Fruit fly (Drosophila melanogaster) whole organism, embryonic: ENCODE results near the gene CG14054.

Experiments used
- ATbp ChIP-seq: fragments of 200-800 bp; sonication (Bioruptor generic); optimal IDR thresholded peaks from 2 replicates; lab custom pipeline; 2017; ENCODE audit warnings: missing biosample characterization, mild to moderate bottlenecking, missing genetic modification characterization, missing genetic modification reagents
- Awh ChIP-seq: fragments of 200-800 bp; sonication (Bioruptor generic); IDR thresholded peaks from 2 replicates; pipeline ENCODE4, ENCODE4 v1.3.6; 2022; ENCODE audit warnings: missing biosample characterization, missing genetic modification characterization
- CG10267 ChIP-seq: fragments of 200-800 bp; sonication (Bioruptor generic); optimal IDR thresholded peaks from 2 replicates; lab custom pipeline; 2018; ENCODE audit warnings: missing biosample characterization, mild to moderate bottlenecking, missing genetic modification characterization, moderate library complexity
- CG14441 ChIP-seq: fragments of 200-800 bp; sonication (Bioruptor generic); IDR thresholded peaks from 2 replicates; pipeline ENCODE4 v1.3.6; 2022; ENCODE audit warnings: missing biosample characterization, missing genetic modification characterization
- CG14710 ChIP-seq: fragments of 200-800 bp; sonication (Bioruptor generic); optimal IDR thresholded peaks from 3 replicates; lab custom pipeline; 2019; ENCODE audit warnings: missing biosample characterization, mild to moderate bottlenecking, missing genetic modification characterization, moderate library complexity
- CG15011 ChIP-seq: fragments of 200-800 bp; sonication (Bioruptor generic); optimal IDR thresholded peaks from 3 replicates; lab custom pipeline; 2018; ENCODE audit warnings: missing biosample characterization, mild to moderate bottlenecking, missing genetic modification characterization
- CG18599 ChIP-seq: fragments of 200-800 bp; sonication (Bioruptor generic); optimal IDR thresholded peaks from 3 replicates; lab custom pipeline; 2017; ENCODE audit warnings: missing biosample characterization, missing genetic modification characterization, mild to moderate bottlenecking, moderate library complexity, missing genetic modification reagents
- CG18764 ChIP-seq: fragments of 200-800 bp; sonication (Bioruptor generic); optimal IDR thresholded peaks from 3 replicates; lab custom pipeline; 2016; ENCODE audit warnings: missing biosample characterization, missing genetic modification characterization
- CG2129 ChIP-seq: fragments of 200-800 bp; sonication (Bioruptor generic); IDR thresholded peaks from 2 replicates; pipeline ENCODE4 v1.3.6; 2022; ENCODE audit warnings: missing biosample characterization, missing genetic modification characterization; ENCODE audit not compliant: partially characterized antibody
- CG2712 ChIP-seq: fragments of 200-800 bp; optimal IDR thresholded peaks from 3 replicates; lab custom pipeline; 2019; ENCODE audit warnings: missing biosample characterization, mild to moderate bottlenecking, missing genetic modification characterization, moderate library complexity
- CG2875 ChIP-seq: fragments of 200-800 bp; sonication (Bioruptor generic); optimal IDR thresholded peaks from 2 replicates; lab custom pipeline; 2017; ENCODE audit warnings: missing biosample characterization, mild to moderate bottlenecking, missing genetic modification characterization, missing genetic modification reagents
- CG30020 ChIP-seq: fragments of 200-800 bp; optimal IDR thresholded peaks from 2 replicates; lab custom pipeline; 2019; ENCODE audit warnings: missing biosample characterization, mild to moderate bottlenecking, missing genetic modification characterization, moderate library complexity
- CG32532 ChIP-seq: fragments of 200-800 bp; sonication (Bioruptor generic); IDR thresholded peaks from 2 replicates; pipeline ENCODE4 v1.3.6; 2022; ENCODE audit warnings: missing biosample characterization, missing genetic modification characterization
- CG32767 ChIP-seq: fragments of 200-800 bp; sonication (Bioruptor generic); IDR thresholded peaks from 2 replicates; pipeline ENCODE4 v1.3.6; 2022; ENCODE audit warnings: missing biosample characterization, missing genetic modification characterization
- CG34224 ChIP-seq: fragments of 200-800 bp; sonication (Bioruptor generic); IDR thresholded peaks from 3 replicates; pipeline ENCODE4 v1.3.6; 2022; ENCODE audit warnings: missing biosample characterization, missing genetic modification characterization; ENCODE audit not compliant: partially characterized antibody
- CG34422 ChIP-seq: fragments of 200-800 bp; sonication (Bioruptor generic); IDR thresholded peaks from 3 replicates; pipeline ENCODE4 v1.3.6; 2022; ENCODE audit warnings: missing biosample characterization, missing genetic modification characterization
- CG4617 ChIP-seq: fragments of 200-800 bp; sonication (Bioruptor generic); optimal IDR thresholded peaks from 3 replicates; lab custom pipeline; 2016; ENCODE audit warnings: missing biosample characterization, missing genetic modification characterization, borderline replicate concordance
- CG6175 ChIP-seq: fragments of 200-800 bp; sonication (Bioruptor generic); IDR thresholded peaks from 3 replicates; pipeline ENCODE4 v1.3.6; 2022; ENCODE audit warnings: missing biosample characterization, missing genetic modification characterization
- CG8281 ChIP-seq: fragments of 200-800 bp; sonication (Bioruptor generic); optimal IDR thresholded peaks from 2 replicates; lab custom pipeline; 2018; ENCODE audit warnings: missing biosample characterization, mild to moderate bottlenecking, missing genetic modification characterization, moderate library complexity
- CG8944 ChIP-seq: fragments of 200-800 bp; sonication (Bioruptor generic); optimal IDR thresholded peaks from 3 replicates; lab custom pipeline; 2016; ENCODE audit warnings: missing biosample characterization, missing genetic modification characterization
- CkIIα-i1 ChIP-seq: fragments of 200-800 bp; sonication (Bioruptor generic); IDR thresholded peaks from 2 replicates; pipeline ENCODE4 v1.3.6; 2022; ENCODE audit warnings: missing biosample characterization, missing genetic modification characterization
- Dbx ChIP-seq: fragments of 200-800 bp; sonication (Bioruptor generic); IDR thresholded peaks from 3 replicates; pipeline ENCODE4 v1.3.6; 2022; ENCODE audit warnings: missing biosample characterization, missing genetic modification characterization
- E2f1 ChIP-seq: fragments of 200-800 bp; sonication (Bioruptor generic); IDR thresholded peaks from 2 replicates; pipeline ENCODE4 v1.3.6; 2022; ENCODE audit warnings: missing biosample characterization, missing genetic modification characterization
- Ets65A ChIP-seq: fragments of 200-800 bp; sonication (Bioruptor generic); peaks from one replicate; lab custom pipeline; 2016; ENCODE audit warnings: missing biosample characterization, missing genetic modification characterization
- Fer2 ChIP-seq: fragments of 200-800 bp; sonication (Bioruptor generic); optimal IDR thresholded peaks from 2 replicates; lab custom pipeline; 2018; ENCODE audit warnings: missing biosample characterization, mild to moderate bottlenecking, missing genetic modification characterization, moderate library complexity
- HLH54F ChIP-seq: fragments of 200-800 bp; sonication (Bioruptor generic); optimal IDR thresholded peaks from 3 replicates; lab custom pipeline; 2016; ENCODE audit warnings: missing biosample characterization, missing genetic modification characterization
- Hand ChIP-seq: fragments of 200-800 bp; sonication (Bioruptor generic); optimal IDR thresholded peaks from 2 replicates; lab custom pipeline; 2017; ENCODE audit warnings: mild to moderate bottlenecking, missing biosample characterization, missing genetic modification reagents, missing genetic modification characterization
- HmgZ ChIP-seq: fragments of 200-800 bp; sonication (Bioruptor generic); optimal IDR thresholded peaks from 2 replicates; lab custom pipeline; 2018; ENCODE audit warnings: missing biosample characterization, mild to moderate bottlenecking, missing genetic modification characterization
- Hmr ChIP-seq: fragments of 200-800 bp; sonication (Bioruptor generic); optimal IDR thresholded peaks from 3 replicates; lab custom pipeline; 2017; ENCODE audit warnings: mild to moderate bottlenecking, missing biosample characterization, missing genetic modification reagents, missing genetic modification characterization
- Mes4 ChIP-seq: fragments of 200-800 bp; sonication (Bioruptor generic); optimal IDR thresholded peaks from 2 replicates; lab custom pipeline; 2016; ENCODE audit warnings: missing biosample characterization, missing genetic modification characterization
- NK7.1 ChIP-seq: fragments of 200-800 bp; sonication (Bioruptor generic); optimal IDR thresholded peaks from 3 replicates; lab custom pipeline; 2016; ENCODE audit warnings: missing biosample characterization, missing genetic modification characterization
- NfI ChIP-seq: fragments of 200-800 bp; sonication (Bioruptor generic); optimal IDR thresholded peaks from 3 replicates; lab custom pipeline; 2018; ENCODE audit warnings: missing biosample characterization, mild to moderate bottlenecking, missing genetic modification characterization, moderate library complexity
- Opbp ChIP-seq: fragments of 200-800 bp; sonication (Bioruptor generic); IDR thresholded peaks from 3 replicates; pipeline ENCODE4 v1.3.6; 2022; ENCODE audit warnings: missing biosample characterization, missing genetic modification characterization; ENCODE audit not compliant: partially characterized antibody
- Rx ChIP-seq: fragments of 200-800 bp; sonication (Bioruptor generic); IDR thresholded peaks from 2 replicates; pipeline ENCODE4 v1.3.6; 2022; ENCODE audit warnings: missing biosample characterization, missing genetic modification characterization
- Taf1 ChIP-seq: fragments of 200-800 bp; sonication (Bioruptor generic); IDR thresholded peaks from 2 replicates; pipeline ENCODE4 v1.3.6; 2022; ENCODE audit warnings: missing biosample characterization, missing genetic modification characterization
- amos ChIP-seq: fragments of 200-800 bp; sonication (Bioruptor generic); IDR thresholded peaks from 2 replicates; pipeline ENCODE4 v1.3.6; 2022; ENCODE audit warnings: missing biosample characterization, missing genetic modification characterization; ENCODE audit not compliant: partially characterized antibody
- caup ChIP-seq: fragments of 200-800 bp; sonication (Bioruptor generic); optimal IDR thresholded peaks from 3 replicates; lab custom pipeline; 2017; ENCODE audit warnings: missing biosample characterization, mild to moderate bottlenecking, missing genetic modification characterization, moderate library complexity; ENCODE audit not compliant: severe bottlenecking
- chif ChIP-seq, 2 experiments: fragments of 200-800 bp; sonication (Bioruptor generic); optimal IDR thresholded peaks; 3 replicates each; lab custom pipeline; 2016; ENCODE audit warnings: missing biosample characterization in 2 of 2, missing genetic modification characterization in 2 of 2
- dm ChIP-seq: fragments of 200-800 bp; sonication (Bioruptor generic); optimal IDR thresholded peaks from 3 replicates; lab custom pipeline; 2016; ENCODE audit warnings: missing biosample characterization, missing genetic modification characterization
- kni ChIP-seq: fragments of 200-800 bp; sonication (Bioruptor generic); optimal IDR thresholded peaks from 3 replicates; lab custom pipeline; 2017; ENCODE audit warnings: mild to moderate bottlenecking, missing biosample characterization, missing genetic modification reagents, missing genetic modification characterization
- lab ChIP-seq: fragments of 200-800 bp; sonication (Bioruptor generic); optimal IDR thresholded peaks from 3 replicates; lab custom pipeline; 2017; ENCODE audit warnings: missing biosample characterization, missing genetic modification characterization, mild to moderate bottlenecking, moderate library complexity, missing genetic modification reagents
- lbe ChIP-seq: fragments of 200-800 bp; sonication (Bioruptor generic); optimal IDR thresholded peaks from 2 replicates; lab custom pipeline; 2016; ENCODE audit warnings: missing biosample characterization, mild to moderate bottlenecking, missing genetic modification characterization
- peb ChIP-seq: fragments of 200-800 bp; sonication (Bioruptor generic); IDR thresholded peaks from 2 replicates; pipeline ENCODE4 v1.3.6; 2022; ENCODE audit warnings: missing biosample characterization, missing genetic modification characterization
- prd ChIP-seq, 3 experiments: fragments of >200 bp in 2 of 3; fragments of 200-800 bp in 1 of 3; sonication (Bioruptor generic) in 1 of 3; optimal IDR thresholded peaks in 2 of 3; IDR thresholded peaks in 1 of 3; 2 replicates in 2 of 3; 3 replicates in 1 of 3; pipeline versions ENCODE4 v1.3.6 to Lab custom; 2017 to 2022; ENCODE audit warnings: missing biosample characterization in 1 of 3, missing genetic modification characterization in 1 of 3
- sd ChIP-seq: fragments of 200-800 bp; sonication (Bioruptor generic); optimal IDR thresholded peaks from 3 replicates; lab custom pipeline; 2018; ENCODE audit warnings: missing biosample characterization, mild to moderate bottlenecking, missing genetic modification characterization, moderate library complexity
- slbo ChIP-seq: fragments of 200-800 bp; sonication (Bioruptor generic); IDR thresholded peaks from 2 replicates; pipeline ENCODE4 v1.3.6; 2022; ENCODE audit warnings: missing biosample characterization, missing genetic modification characterization
- slp2 ChIP-seq: fragments of 200-800 bp; sonication (Bioruptor generic); optimal IDR thresholded peaks from 2 replicates; lab custom pipeline; 2016; ENCODE audit warnings: missing biosample characterization, missing genetic modification characterization
- sqz ChIP-seq: fragments of 200-800 bp; sonication (Bioruptor generic); optimal IDR thresholded peaks from 3 replicates; lab custom pipeline; 2018; ENCODE audit warnings: missing biosample characterization, mild to moderate bottlenecking, missing genetic modification characterization
- vfl ChIP-seq: fragments of 200-800 bp; sonication (Bioruptor generic); optimal IDR thresholded peaks from 2 replicates; lab custom pipeline; 2016; ENCODE audit warnings: missing biosample characterization, missing genetic modification characterization
- vnd ChIP-seq: fragments of 200-800 bp; sonication (Bioruptor generic); IDR thresholded peaks from 3 replicates; pipeline ENCODE4 v1.3.6; 2022; ENCODE audit warnings: missing biosample characterization, missing genetic modification characterization; ENCODE audit not compliant: partially characterized antibody

CG14054 gene

DNA sequence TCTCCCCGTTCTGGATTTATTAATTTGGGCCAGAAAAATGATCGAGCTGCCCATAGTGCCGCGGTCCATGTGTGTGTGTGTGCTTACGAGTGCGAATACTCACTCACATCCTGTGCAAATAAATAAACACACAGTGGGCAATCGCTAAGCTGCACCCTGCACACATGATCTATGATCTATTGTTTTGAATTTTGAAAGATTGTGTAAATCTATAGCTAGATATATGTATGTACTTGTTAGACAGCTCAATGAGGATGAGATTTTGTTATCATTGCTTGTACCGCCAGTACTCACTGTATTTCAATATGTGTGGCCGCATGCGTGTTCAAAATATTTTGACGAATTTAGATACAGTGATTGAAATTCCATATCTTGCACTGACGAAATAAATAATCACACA, 16.9 kb upstream of the CG14054 start (continued):
- TF ChIP-seq dm (GFP tag; lab: Kevin White, UChicago) (no peak), CG10267 (no peak), CG15011 (GFP tag; lab: Kevin White, UChicago) (no peak), CG2712 (tag; lab: Kevin White, UChicago) (peak; percentile 18), CkIIα-i1 (GFP tag; lab: Robert Waterston, UW) (no peak), prd (optimal IDR thresholded peaks at IDR 0.05; lab: Kevin White, UChicago) (no peak), prd (GFP tag; IDR thresholded peaks at IDR 0.05; lab: Robert Waterston, UW) (peak; percentile 75), Taf1 (GFP tag; lab: Robert Waterston, UW) (peak; percentile 69), kni (GFP tag; lab: Kevin White, UChicago) (no peak), CG32767 (GFP tag; lab: Robert Waterston, UW) (no peak), lbe (peak; percentile 80), CG34224 (no peak), caup (GFP tag; lab: Kevin White, UChicago) (peak; percentile 42), vfl (GFP tag; lab: Kevin White, UChicago) (peak; percentile 28), sd (peak; percentile 27), Dbx (GFP tag; lab: Robert Waterston, UW) (peak; percentile 76), Mes4 (GFP tag; lab: Kevin White, UChicago) (no peak), HLH54F (peak; percentile 62), Ets65A (GFP tag; lab: Kevin White, UChicago) (peak; percentile 92), CG2129 (GFP tag; lab: Robert Waterston, UW) (no peak), CG8944 (GFP tag; lab: Kevin White, UChicago) (peak; percentile 29), Awh (no peak), vnd (GFP tag; lab: Robert Waterston, UW) (no peak), Hmr (GFP tag; lab: Kevin White, UChicago) (peak; percentile 57), HmgZ (tag; lab: Kevin White, UChicago) (peak; percentile 39), ATbp (no peak), E2f1 (peak; percentile 51; the same call in 1 of the 2 replicates), CG34422 (GFP tag; lab: Robert Waterston, UW) (peak; percentile 25; the same call in 1 of the 3 replicates), CG18599 (GFP tag; lab: Kevin White, UChicago) (peak; percentile 82), slp2 (GFP tag; lab: Kevin White, UChicago) (no peak), NfI (peak; percentile 73), CG14710 (tag; lab: Kevin White, UChicago) (no peak), lab (GFP tag; lab: Kevin White, UChicago) (peak; percentile 83), Fer2 (tag; lab: Kevin White, UChicago) (peak; percentile 21), NK7.1 (GFP tag; lab: Kevin White, UChicago) (no peak), Opbp (no peak), CG4617 (no peak), CG18764 (GFP tag; lab: Kevin White, UChicago) (no peak), peb (GFP tag; lab: Robert Waterston, UW) (no peak), Hand (GFP tag; lab: Kevin White, UChicago) (peak; percentile 27), CG30020 (no peak), CG14441 (GFP tag; lab: Robert Waterston, UW) (peak; percentile 50; the same call in 1 of the 2 replicates), chif (GFP tag; optimal IDR thresholded peaks at IDR 0.05; lab: Kevin White, UChicago) (peak; percentile 19 to 26), amos (GFP tag; lab: Robert Waterston, UW) (no peak), Rx (peak; percentile 41; the same call in 1 of the 2 replicates), slbo (GFP tag; lab: Robert Waterston, UW) (peak; percentile 91), CG2875 (GFP tag; lab: Kevin White, UChicago) (no peak), CG6175 (GFP tag; lab: Robert Waterston, UW) (no peak), sqz (GFP tag; lab: Kevin White, UChicago) (no peak), CG8281 (tag; lab: Kevin White, UChicago) (no peak), CG32532 (GFP tag; lab: Robert Waterston, UW) (peak; percentile 86)
